Fruit fly (Drosophila melanogaster): ENCODE results near the gene Apl.

DNA sequence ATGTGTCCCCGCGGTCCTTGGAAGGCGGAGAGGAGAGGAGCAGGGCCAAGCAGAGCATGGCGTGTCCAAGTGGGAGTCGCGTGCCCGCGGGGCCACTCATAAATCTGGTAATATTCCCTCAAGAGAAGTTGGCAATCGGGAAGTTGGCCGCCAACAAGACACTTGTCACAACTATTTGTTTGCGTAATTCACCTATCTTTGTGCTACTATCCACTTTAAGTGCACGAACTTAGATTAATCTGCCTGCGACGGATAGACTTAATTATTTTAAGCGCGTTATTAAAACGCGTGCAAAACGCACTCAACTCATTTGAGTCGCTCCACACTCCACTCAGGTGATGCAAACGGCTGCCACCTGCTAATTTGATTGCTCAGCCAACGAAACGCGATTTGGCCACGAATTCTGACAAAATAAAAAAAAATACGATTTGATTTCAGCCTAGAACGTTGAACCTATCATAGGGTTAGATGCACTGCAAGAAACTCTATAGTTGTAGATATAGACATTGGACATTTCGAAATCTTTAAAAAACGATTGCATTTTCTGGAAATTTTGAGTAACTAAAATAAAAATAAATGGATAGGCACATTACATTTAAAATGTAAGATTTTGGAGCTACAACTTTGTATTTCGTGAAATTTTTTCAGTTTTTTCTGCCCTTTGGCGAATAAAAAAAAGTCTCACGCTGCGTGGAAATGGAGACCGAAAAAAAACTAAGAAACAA is 23.8 kb upstream of the Apl start:
- TF ChIP-seq CG8301 (tag; optimal IDR thresholded peaks at IDR 0.05) (peak; percentile 7), CG15710 (tag; optimal IDR thresholded peaks at IDR 0.05) (no peak), gl (tag; optimal IDR thresholded peaks at IDR 0.05) (no peak), Pif1B (GFP tag; optimal IDR thresholded peaks at IDR 0.05) (no peak)

All from whole organism, pupa.